Fruit fly (Drosophila melanogaster): ENCODE results near the gene Rab11.

Rab11 gene

dm6 chr3R:21101453-21102214 is 9.6 kb upstream of the Rab11 start, which contains the start of the genes CG7044 and Tbc1d22:
Gene CG7044 (minus strand): TSS chr3R:21101718.
Gene Tbc1d22 (plus strand): TSS chr3R:21102199.
- TF ChIP-seq nerfin-2 (GFP tag; IDR thresholded peaks at IDR 0.05; ENCODE audit: partially characterized antibody) (no peak), run (tag; optimal IDR thresholded peaks at IDR 0.05) (no peak), Sry-β (GFP tag; optimal IDR thresholded peaks at IDR 0.05) (peak; percentile 78), cwo (GFP tag; optimal IDR thresholded peaks at IDR 0.05) (no peak), nmo (GFP tag; optimal IDR thresholded peaks at IDR 0.05) (peak; percentile 77), gsb-n (tag; optimal IDR thresholded peaks at IDR 0.05) (no peak), TFAM (GFP tag; optimal IDR thresholded peaks at IDR 0.05) (no peak), HLH54F (GFP tag; optimal IDR thresholded peaks at IDR 0.05) (peak; percentile 64), slp2 (GFP tag; optimal IDR thresholded peaks at IDR 0.05) (peak; percentile 46), Dp (GFP tag; optimal IDR thresholded peaks at IDR 0.05) (peak; percentile 16), CG12299 (tag; optimal IDR thresholded peaks at IDR 0.05) (no peak), Scr (GFP tag; IDR thresholded peaks at IDR 0.05; ENCODE audit: partially characterized antibody) (peak; percentile 39), CG11504 (tag; optimal IDR thresholded peaks at IDR 0.05) (no peak), CG42726 (GFP tag; IDR thresholded peaks at IDR 0.05; ENCODE audit: partially characterized antibody) (no peak), bowl (GFP tag; IDR thresholded peaks at IDR 0.05) (no peak), luna (GFP tag; optimal IDR thresholded peaks at IDR 0.05) (no peak), Gug (GFP tag; IDR thresholded peaks at IDR 0.05) (peak; percentile 61), Bteb2 (GFP tag; optimal IDR thresholded peaks at IDR 0.05) (no peak), hbn (GFP tag; IDR thresholded peaks at IDR 0.05; ENCODE audit: partially characterized antibody) (0 out of 2 replicates have a peak, but pooled peaks have one; percentile 13), CG6272 (GFP tag; IDR thresholded peaks at IDR 0.05) (peak; percentile 22; the same call in 1 of the 2 replicates), Camta (GFP tag; optimal IDR thresholded peaks at IDR 0.05) (no peak), CG33213 (GFP tag; optimal IDR thresholded peaks at IDR 0.05) (no peak), CG4282 (GFP tag; optimal IDR thresholded peaks at IDR 0.05) (no peak), GATAe (GFP tag; conservative IDR thresholded peaks at IDR 0.05) (no peak), wor (GFP tag; IDR thresholded peaks at IDR 0.05) (peak; percentile 14; the same call in 1 of the 2 replicates), emc (GFP tag; optimal IDR thresholded peaks at IDR 0.05) (no peak), CG6813 (GFP tag; optimal IDR thresholded peaks at IDR 0.05) (no peak), PHDP (tag; optimal IDR thresholded peaks at IDR 0.05) (peak; percentile 26), CG12071 (GFP tag; optimal IDR thresholded peaks at IDR 0.05) (no peak), CG43689 (GFP tag; IDR thresholded peaks at IDR 0.05) (no peak), CG9932 (GFP tag; IDR thresholded peaks at IDR 0.05) (peak; percentile 60), Bgb (GFP tag; IDR thresholded peaks at IDR 0.05; ENCODE audit: partially characterized antibody) (peak; percentile 27; the same call in 1 of the 2 replicates), CG11093 (GFP tag; IDR thresholded peaks at IDR 0.05) (no peak), CG13296 (GFP tag; optimal IDR thresholded peaks at IDR 0.05) (no peak), Dip2 (GFP tag; IDR thresholded peaks at IDR 0.05) (no peak), Asciz (GFP tag; optimal IDR thresholded peaks at IDR 0.05) (no peak), Oaz (GFP tag; IDR thresholded peaks at IDR 0.05) (no peak), Side (GFP tag; optimal IDR thresholded peaks at IDR 0.05) (no peak), B-H2 (GFP tag; optimal IDR thresholded peaks at IDR 0.05) (no peak), CG17186 (GFP tag; optimal IDR thresholded peaks at IDR 0.05) (no peak), Bdp1 (GFP tag; optimal IDR thresholded peaks at IDR 0.05) (no peak), ara (GFP tag; IDR thresholded peaks at IDR 0.05) (no peak), CG12391 (tag; optimal IDR thresholded peaks at IDR 0.05) (peak; percentile 69), NC2α (GFP tag; optimal IDR thresholded peaks at IDR 0.05) (no peak), CG32767 (GFP tag; IDR thresholded peaks at IDR 0.05) (no peak), sim (GFP tag; IDR thresholded peaks at IDR 0.05) (no peak), sens (GFP tag) (peak; percentile 84), Xrp1 (GFP tag; IDR thresholded peaks at IDR 0.05) (peak; percentile 36; the same call in 1 of the 2 replicates), zfh1 (GFP tag; IDR thresholded peaks at IDR 0.05) (0 out of 3 replicates have a peak, but pooled peaks have one; percentile 28), eyg (GFP tag; optimal IDR thresholded peaks at IDR 0.05) (no peak)

Measured in whole organism, embryonic.